Worm (Caenorhabditis elegans) whole organism, L4 larva: ENCODE data around the gene B0563.18.

Source experiments
- R02D3.7 ChIP-seq: fragments of 150-350 bp; sonication (generic microtip); optimal IDR thresholded peaks from 3 replicates; lab custom pipeline; 2014; ENCODE audit warnings: missing biosample characterization, missing genetic modification characterization
- aly-2 ChIP-seq: sonication (generic microtip); optimal IDR thresholded peaks from 2 replicates; lab custom pipeline; 2018; ENCODE audit warnings: missing biosample characterization, missing genetic modification characterization
- ces-1 ChIP-seq: fragments of 150-350 bp; sonication (generic microtip); optimal IDR thresholded peaks from 4 replicates; lab custom pipeline; 2014; ENCODE audit warnings: missing biosample characterization, missing genetic modification reagents, missing genetic modification characterization
- daf-12 ChIP-seq: fragments of 150-350 bp; optimal IDR thresholded peaks from 2 replicates; lab custom pipeline; 2014; ENCODE audit warnings: missing biosample characterization, missing genetic modification reagents, missing genetic modification characterization
- daf-8 ChIP-seq: fragments of 200-800 bp; sonication (Bioruptor generic); IDR thresholded peaks from 2 replicates; pipeline ENCODE4 v1.3.6; 2022; ENCODE audit warnings: missing genetic modification characterization, missing compliant biosample characterization
- dve-1 ChIP-seq: sonication (generic microtip); optimal IDR thresholded peaks from 2 replicates; lab custom pipeline; 2017; ENCODE audit warnings: antibody characterized with exemption, mild to moderate bottlenecking, missing genetic modification characterization, missing compliant biosample characterization; ENCODE audit not compliant: insufficient read depth
- hmg-1.1 ChIP-seq: fragments of 200-800 bp; sonication (Bioruptor generic); IDR thresholded peaks from 2 replicates; pipeline ENCODE4 v1.3.6; 2022; ENCODE audit warnings: missing genetic modification reagents, missing genetic modification characterization, missing compliant biosample characterization
- lsy-2 ChIP-seq, 2 experiments: fragments of 150-350 bp in 1 of 2; sonication (generic microtip) in 1 of 2; optimal IDR thresholded peaks; 2 replicates each; lab custom pipeline; 2014 to 2017; ENCODE audit warnings: missing biosample characterization in 2 of 2, missing genetic modification characterization in 2 of 2
- nhr-237 ChIP-seq: sonication (generic microtip); optimal IDR thresholded peaks from 2 replicates; lab custom pipeline; 2017; ENCODE audit warnings: missing biosample characterization, missing genetic modification characterization
- nhr-25 ChIP-seq: sonication (generic microtip); optimal IDR thresholded peaks from 2 replicates; lab custom pipeline; 2017; ENCODE audit warnings: missing genetic modification characterization, mild to moderate bottlenecking, missing compliant biosample characterization, antibody characterized with exemption, moderate library complexity, borderline replicate concordance; ENCODE audit not compliant: insufficient read depth
- nhr-42 ChIP-seq: fragments of 200-800 bp; sonication (Bioruptor generic); IDR thresholded peaks from 2 replicates; pipeline ENCODE4 v1.3.6; 2022; ENCODE audit warnings: missing genetic modification characterization, missing compliant biosample characterization
- nhr-76 ChIP-seq: fragments of 150-350 bp; optimal IDR thresholded peaks from 2 replicates; lab custom pipeline; 2014; ENCODE audit warnings: missing biosample characterization, missing genetic modification characterization
- nhr-77 ChIP-seq: fragments of 150-350 bp; optimal IDR thresholded peaks from 2 replicates; lab custom pipeline; 2014; ENCODE audit warnings: missing biosample characterization, missing genetic modification characterization
- zfp-3 ChIP-seq: fragments of 200-800 bp; sonication (Bioruptor generic); conservative IDR thresholded peaks from 2 replicates; pipeline ENCODE4 v1.3.6; 2022; ENCODE audit warnings: missing genetic modification reagents, missing genetic modification characterization, missing compliant biosample characterization

- TF ChIP-seq daf-12 (tag; lab: Kevin White, UChicago) (no peak), nhr-237 (tag; lab: Kevin White, UChicago) (no peak), daf-8 (GFP tag; lab: Robert Waterston, UW) (no peak), hmg-1.1 (no peak), aly-2 (no peak), dve-1 (no peak), lsy-2 (tag; optimal IDR thresholded peaks at IDR 0.05; lab: Kevin White, UChicago) (no peak), ces-1 (no peak), R02D3.7 (no peak), nhr-42 (no peak), zfp-3 (no peak), nhr-25 (tag; lab: Kevin White, UChicago) (no peak), nhr-77 (no peak), nhr-76 (no peak)
Observed at ce11 chrX:9172733-9173132, 355 bp downstream of the B0563.18 start.
